Worm (Caenorhabditis elegans) whole organism, L1 larva: Measurements from ENCODE around the gene F53F4.11.

Experiments
- aha-1 ChIP-seq: fragments of 150-350 bp; optimal IDR thresholded peaks from 2 replicates; lab custom pipeline; 2014; ENCODE audit warnings: missing biosample characterization, missing genetic modification characterization
- aly-2 ChIP-seq: fragments of 150-350 bp; optimal IDR thresholded peaks from 2 replicates; lab custom pipeline; 2014; ENCODE audit warnings: missing biosample characterization, missing genetic modification characterization
- elt-3 ChIP-seq, 6 experiments: fragments of 150-350 bp in 1 of 6; sonication (generic microtip); optimal IDR thresholded peaks; 2 replicates each; lab custom pipeline; 2017 to 2018; ENCODE audit warnings: missing biosample characterization in 6 of 6, missing genetic modification characterization in 6 of 6, inconsistent platforms in 1 of 6
- lin-13 ChIP-seq: fragments of 150-350 bp; optimal IDR thresholded peaks from 2 replicates; lab custom pipeline; 2014; ENCODE audit warnings: missing biosample characterization, missing genetic modification reagents, missing genetic modification characterization
- lin-39 ChIP-seq: fragments of 150-350 bp; optimal IDR thresholded peaks from 2 replicates; lab custom pipeline; 2014; ENCODE audit warnings: missing biosample characterization, missing genetic modification reagents, missing genetic modification characterization
- nhr-76 ChIP-seq: sonication (generic microtip); optimal IDR thresholded peaks from 2 replicates; lab custom pipeline; 2017; ENCODE audit warnings: missing biosample characterization, missing genetic modification characterization
- sox-4 ChIP-seq: sonication (generic microtip); optimal IDR thresholded peaks from 2 replicates; lab custom pipeline; 2016; ENCODE audit warnings: missing genetic modification characterization, missing compliant biosample characterization
- zag-1 ChIP-seq: fragments of 150-350 bp; optimal IDR thresholded peaks from 2 replicates; lab custom pipeline; 2014; ENCODE audit warnings: missing biosample characterization, missing genetic modification characterization

- TF ChIP-seq elt-3 (tag; optimal IDR thresholded peaks at IDR 0.05; lab: Kevin White, UChicago), result no peak
- no peak for TF ChIP-seq lin-39 (tag; lab: Kevin White, UChicago)
- TF ChIP-seq zag-1 (tag; lab: Kevin White, UChicago), result no peak
- TF ChIP-seq sox-4 (tag; lab: Kevin White, UChicago), result no peak
- no peak for TF ChIP-seq aha-1 (tag; lab: Kevin White, UChicago)
- TF ChIP-seq lin-13, result no peak
- no peak for TF ChIP-seq aly-2
- TF ChIP-seq nhr-76 (tag; lab: Kevin White, UChicago), result no peak
Observed at ce11 chrV:13587902-13588301, 36.4 kb downstream of the F53F4.11 start, which contains the start of gene F53F4.17.
